Fruit fly (Drosophila melanogaster): ENCODE measurements around the gene Tbcc.
A peak's percentile ranks its signal among the peaks of the same experiment; 100 is the strongest.

Gene Tbcc

DNA sequence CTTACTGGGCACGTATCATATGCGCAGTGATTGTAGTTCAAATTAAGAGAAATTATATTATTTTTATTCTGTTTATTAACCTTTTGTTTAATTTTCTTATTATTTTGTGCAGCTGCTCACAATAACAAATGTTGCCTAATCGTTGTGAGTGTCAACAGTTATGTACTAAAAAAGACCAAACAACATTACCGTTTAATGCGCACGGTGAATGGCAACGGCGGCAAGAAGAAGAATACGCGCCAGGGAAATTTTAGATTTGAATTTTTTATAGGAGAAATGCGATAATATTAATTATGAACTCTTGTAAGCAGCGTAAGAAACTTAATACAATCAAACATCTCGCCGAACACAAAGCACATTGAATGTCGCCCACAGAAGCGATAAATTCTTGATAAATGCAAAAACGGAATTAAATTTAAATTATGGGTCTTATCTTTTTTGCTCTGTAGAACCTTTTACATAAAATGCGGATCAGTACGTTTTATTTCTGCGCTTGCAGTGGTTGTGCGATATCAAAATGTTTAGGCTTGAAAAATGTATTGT, at the start of gene Tbcc, which contains the start of gene lectin-24Db:
Gene Tbcc (minus strand): TSS at position 163 of the 543 bp plus-strand sequence.
Gene lectin-24Db (plus strand): TSS at position 493 of the 543 bp plus-strand sequence.
- no peak for TF ChIP-seq noc (tag; optimal IDR thresholded peaks at IDR 0.05)

DNA sequence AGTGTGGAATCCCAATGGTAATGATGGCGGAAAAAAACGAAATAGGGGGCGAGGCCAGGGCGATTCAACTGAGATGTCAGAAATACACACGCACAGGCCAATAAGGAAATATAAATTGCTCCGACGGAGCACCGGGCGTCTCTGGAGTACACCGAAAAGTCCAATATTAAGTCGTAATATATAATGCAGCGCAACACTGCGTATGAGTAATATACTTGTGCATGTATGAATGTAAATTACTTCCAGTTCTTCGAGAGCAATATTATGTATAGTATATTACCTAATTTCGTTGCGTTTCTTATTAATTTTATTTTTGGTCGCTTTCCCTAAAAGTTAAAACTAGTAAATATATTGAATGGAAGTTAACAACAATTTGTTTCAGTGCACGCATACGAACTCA, 43.0 kb upstream of the Tbcc start:
- TF ChIP-seq noc (tag; optimal IDR thresholded peaks at IDR 0.05) = no peak

DNA sequence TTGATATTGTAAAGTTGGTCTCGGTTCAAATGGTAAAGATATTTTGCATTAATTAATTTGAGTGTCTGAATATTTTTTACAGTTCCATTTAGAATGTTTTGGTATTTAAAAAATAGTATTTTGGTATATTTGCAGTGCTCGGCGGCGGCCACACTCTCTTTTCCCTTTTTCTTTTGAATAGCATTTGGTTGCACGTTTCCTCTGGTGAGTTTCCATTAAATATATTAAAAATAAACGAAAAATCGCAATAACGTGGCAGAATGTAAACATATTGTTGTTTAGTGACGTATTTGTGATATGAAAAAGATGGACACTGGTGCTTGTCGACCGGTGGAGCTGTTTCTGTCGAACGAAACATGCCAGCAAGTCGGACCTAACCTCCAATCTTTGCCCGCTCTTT, 40.0 kb upstream of the Tbcc start, which contains the start of gene RpL40:
Gene RpL40 (plus strand): TSS at position 154 of the 400 bp plus-strand sequence.
- TF ChIP-seq noc (tag; optimal IDR thresholded peaks at IDR 0.05) = no peak

DNA sequence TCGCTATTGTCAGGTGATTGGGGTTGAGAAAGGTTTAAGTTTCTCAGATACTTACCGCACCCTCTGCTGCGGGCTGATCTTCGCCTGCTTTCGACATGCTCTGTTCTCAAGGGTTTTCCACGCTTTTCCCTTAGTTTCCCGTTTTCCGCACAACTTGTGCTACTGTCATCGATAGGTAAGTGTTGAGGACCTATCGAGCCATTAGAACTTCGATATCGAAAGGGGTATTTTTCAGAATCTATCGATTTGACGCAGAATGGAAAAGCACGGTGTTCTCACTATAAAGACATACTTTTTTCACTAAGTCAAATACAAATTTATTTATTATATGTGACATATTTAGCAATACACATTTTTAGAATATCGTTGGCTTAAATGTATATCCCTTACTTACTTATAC, 39.2 kb upstream of the Tbcc start, which contains the start of gene CG3702:
Gene CG3702 (minus strand): TSS at position 306 of the 400 bp plus-strand sequence.
- TF ChIP-seq noc (tag; optimal IDR thresholded peaks at IDR 0.05) = no peak

DNA sequence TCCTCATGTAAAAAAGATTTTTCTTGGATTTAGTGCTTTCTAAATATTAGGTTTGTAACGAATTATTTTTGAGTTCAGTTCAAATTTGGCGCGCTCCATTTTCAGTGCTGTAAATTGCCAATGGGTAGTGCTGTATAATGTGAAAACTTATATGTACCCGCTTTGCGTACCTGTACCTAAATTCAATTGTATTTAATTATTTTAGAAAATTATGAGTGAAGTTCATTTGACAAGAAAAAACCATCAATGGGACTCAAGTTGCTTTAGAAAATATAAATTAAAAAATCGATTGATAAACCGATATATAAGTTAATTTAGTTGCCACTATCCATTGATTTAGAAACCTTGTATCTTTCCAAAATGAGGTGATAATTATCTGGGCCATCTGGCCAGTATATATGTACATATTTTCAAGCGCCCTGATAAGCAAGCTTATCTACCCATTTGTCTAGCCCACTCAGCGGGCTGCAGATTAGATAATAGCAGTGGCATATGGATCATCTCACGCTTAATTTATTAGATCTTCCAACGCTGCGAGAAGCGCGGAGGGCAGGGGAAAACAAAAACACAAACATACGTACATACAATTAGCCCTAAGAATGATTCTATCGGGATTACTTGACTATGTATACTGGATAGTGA, 36.7 kb upstream of the Tbcc start:
- peak; percentile 66 for TF ChIP-seq noc (tag; optimal IDR thresholded peaks at IDR 0.05)

DNA sequence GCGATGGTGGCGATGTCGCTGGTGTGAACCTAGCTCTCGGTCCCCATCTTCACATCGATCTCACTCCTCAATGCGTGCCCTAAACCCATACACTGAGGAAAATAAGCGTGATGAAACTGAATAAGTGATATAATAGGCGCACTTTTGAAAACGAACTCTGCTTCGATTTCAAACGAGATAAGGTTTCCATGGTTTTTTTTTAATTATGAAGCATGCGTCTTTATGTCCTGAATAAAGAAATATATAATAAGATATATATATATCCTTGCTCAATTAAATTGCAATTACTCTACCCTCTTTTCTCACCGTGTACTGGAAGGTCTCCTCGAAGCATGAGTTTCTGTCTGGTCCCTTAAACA, 35.3 kb upstream of the Tbcc start:
- peak; percentile 43 for TF ChIP-seq noc (tag; optimal IDR thresholded peaks at IDR 0.05)

DNA sequence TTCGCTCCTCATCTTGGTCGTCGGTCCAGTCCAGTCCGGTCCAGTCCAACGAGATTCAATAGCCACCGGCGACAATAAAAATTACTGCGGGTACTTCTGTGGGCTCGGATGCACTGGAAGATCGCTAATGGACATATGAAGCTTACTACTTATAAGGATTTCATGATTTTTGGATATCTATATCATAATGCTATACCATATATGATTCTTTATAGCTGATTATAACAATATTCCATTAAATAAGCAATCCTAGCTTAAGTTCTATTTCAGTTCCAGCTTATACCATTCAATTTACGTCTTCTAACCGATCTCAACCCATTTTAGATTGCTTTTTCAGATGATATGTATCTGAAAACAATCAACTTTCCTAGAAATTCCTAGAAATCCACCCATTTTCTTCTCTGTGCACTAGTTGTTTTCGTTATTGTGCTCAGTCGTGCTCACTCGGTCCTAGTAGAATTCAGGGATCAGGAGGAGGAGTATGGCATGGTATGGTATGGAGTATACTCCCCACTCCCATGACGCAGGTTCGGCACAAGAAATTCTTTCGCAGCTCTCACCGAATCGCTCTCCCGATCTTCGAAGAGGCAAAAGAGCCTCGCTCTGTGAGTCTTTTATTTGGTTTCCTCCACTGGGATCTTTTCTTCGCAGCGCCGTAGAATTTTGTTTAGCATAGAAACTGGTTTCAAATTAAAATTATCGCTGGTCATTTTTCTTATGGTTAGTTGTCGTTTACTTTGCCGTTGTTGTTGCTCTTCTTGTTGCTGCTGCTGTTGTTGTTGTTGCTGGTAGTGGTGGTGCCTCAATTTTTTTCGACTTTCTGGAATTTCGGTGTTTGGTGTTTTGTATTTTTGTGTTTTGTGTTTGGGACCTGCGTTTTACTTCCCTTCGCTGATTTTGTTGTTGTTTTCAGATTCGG, 34.7 kb upstream of the Tbcc start:
- TF ChIP-seq noc (tag; optimal IDR thresholded peaks at IDR 0.05) = no peak

DNA sequence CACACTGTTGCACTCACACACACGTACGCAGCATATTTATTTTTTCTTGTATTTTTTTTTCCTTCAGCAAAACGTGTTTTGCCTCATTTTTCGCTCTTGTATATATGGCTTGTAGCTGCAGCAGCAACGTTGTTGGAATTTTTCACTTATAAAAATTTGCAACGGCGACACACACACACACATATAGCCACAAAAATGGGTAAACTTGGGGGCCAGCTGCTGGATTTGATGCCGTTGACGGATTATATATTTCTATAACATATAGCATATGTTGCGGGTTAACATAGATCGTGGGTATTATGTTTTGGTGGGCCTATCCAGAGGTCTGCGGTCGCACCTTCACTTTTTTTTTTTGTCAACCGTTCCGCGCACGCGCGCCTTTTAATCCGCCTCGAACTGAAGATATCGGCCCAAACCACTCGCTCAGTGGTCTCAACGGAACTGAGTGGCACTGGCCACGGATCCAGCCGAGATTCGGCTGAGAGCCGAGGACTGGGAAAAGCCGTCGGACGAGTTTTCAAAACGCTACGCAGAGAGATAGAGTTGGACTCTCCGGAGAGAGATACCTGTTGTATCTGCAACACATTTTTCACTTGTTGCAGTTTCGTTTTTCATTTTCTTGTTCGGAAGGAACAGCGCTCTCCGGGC, 33.9 kb upstream of the Tbcc start, which contains the start of gene ft:
Gene ft (minus strand): TSS at position 443 of the 648 bp plus-strand sequence.
- no peak for TF ChIP-seq noc (tag; optimal IDR thresholded peaks at IDR 0.05)

DNA sequence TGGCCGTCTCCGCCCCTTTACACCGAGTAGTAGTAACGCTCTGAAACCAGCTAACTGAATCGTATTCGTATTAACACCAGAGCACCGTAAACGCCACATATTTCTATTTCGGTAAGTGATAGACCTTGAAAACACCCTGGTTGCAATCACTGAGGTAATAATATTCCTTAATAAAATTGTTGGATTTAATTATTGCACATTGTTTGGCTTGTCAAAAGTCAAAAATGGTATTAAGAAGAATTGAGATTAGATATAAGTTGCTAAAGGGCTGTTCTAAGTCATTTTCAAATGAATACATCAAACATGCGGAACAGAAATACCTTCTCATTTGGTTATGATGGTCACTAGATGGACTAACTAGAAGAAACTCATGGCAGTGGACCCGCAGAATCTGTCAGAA, 31.2 kb upstream of the Tbcc start:
- TF ChIP-seq noc (tag; optimal IDR thresholded peaks at IDR 0.05) = peak; percentile 65

DNA sequence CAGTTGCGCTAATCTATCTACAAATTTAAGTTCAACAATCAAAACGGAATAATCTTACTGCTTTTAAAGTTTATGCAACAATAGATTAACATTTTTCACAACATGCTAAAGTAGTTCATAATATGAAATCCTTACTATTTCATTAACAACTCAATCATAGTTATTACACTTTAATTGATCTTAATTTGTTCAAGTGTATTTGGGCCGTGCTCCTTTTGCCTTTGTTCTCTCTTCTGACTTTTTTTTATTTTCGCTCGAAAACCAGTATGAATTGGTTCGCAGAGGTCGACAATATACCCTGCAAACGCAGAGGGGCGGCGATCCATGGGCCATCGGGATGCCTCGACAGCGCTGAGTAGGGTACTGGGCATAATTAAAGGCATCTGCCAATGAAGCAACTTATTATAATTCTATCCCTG, 23.8 kb upstream of the Tbcc start:
- no peak for TF ChIP-seq noc (tag; optimal IDR thresholded peaks at IDR 0.05)

DNA sequence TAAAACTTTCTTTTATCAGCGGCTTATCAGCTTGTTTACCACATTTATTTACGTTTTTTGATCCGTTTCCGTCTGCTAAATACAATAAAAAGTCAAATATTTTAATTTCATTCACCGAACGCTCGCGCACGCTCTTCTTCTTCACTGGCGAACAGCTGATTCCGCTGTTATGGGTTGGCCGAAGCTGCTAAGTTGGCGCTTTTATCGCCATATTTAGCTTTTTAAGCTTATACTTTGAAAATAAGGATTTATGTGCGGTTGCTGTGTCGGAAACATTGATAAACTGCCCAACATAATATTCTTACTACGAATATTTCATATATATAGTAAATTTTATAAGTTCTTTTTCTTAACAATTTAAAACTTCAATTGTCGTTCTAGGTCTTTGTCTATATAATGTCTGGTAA, 10.3 kb upstream of the Tbcc start, which contains the start of gene Naprt:
Gene Naprt (minus strand): TSS at position 159 of the 407 bp plus-strand sequence.
- TF ChIP-seq noc (tag; optimal IDR thresholded peaks at IDR 0.05) = no peak

DNA sequence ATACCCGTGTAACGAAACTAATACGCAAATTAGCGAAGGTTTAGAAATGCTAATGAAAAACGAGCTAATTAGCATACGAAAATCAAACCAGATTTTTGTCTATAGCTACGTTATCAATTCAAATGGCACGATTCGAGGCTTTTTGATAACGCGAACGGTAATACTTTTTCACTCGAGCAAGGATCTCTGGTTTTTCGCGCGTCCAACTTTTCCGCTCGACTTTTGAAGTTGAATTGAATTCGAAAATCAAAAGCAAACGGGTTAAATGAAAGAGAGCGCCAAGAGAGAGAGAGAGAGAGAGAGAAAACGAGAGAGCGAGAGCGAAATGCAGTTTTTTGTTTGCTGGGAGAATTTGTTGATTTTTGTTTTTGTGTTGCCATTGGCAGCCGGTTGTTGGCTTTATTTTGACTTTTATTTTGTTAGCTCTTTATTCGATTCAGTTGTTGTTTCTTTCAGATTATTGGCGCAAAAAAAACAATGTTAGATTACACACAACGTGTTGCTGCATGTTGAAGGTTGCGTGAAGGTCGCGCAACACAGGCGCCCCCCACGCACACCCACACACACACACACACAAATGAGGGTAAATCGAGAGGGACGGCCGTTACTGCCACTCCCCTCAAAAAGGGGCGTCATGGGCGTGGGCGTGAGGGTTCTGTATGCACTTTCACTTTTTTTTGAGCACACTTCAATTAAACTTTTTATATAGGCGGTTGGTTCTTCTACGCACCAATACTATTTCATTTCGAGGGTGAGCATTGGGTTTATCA, 9.7 kb upstream of the Tbcc start:
- no peak for TF ChIP-seq noc (tag; optimal IDR thresholded peaks at IDR 0.05)

DNA sequence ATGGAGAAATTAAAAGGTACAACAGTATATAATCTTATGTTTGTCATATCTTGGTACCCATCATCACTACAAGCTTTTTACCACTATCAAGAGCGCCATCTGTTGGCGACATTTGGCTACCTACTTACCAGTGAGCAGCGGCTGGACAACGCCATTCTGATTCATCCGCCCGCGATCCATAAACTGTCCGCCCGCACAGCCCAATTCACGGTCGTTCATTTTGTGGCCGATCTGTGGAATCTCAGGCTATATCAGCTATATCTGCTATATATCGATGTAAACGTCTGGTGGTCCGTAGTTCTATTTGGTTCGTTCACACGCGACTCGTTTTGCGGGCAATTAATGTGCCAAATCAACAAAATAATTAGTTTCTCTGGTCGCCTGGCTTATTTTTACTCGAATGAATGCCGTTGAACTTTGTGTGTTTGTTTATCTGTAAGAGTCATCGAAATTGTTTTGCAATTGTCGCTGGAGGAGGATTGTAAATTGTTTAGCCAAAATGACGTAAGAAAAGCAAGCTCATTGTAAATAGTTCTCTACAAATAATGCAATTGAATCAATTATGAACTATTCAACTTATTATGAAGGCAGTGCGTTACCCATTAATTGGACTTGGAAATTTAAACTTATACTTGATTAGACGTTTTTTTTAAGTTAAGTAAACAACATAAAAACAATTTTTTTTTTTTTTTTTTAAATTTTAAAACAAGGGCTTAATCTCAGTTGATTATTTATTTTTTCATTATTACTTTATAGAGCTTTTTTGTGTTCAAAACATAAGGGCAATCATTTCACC, 9.0 kb upstream of the Tbcc start:
- TF ChIP-seq noc (tag; optimal IDR thresholded peaks at IDR 0.05) = no peak

DNA sequence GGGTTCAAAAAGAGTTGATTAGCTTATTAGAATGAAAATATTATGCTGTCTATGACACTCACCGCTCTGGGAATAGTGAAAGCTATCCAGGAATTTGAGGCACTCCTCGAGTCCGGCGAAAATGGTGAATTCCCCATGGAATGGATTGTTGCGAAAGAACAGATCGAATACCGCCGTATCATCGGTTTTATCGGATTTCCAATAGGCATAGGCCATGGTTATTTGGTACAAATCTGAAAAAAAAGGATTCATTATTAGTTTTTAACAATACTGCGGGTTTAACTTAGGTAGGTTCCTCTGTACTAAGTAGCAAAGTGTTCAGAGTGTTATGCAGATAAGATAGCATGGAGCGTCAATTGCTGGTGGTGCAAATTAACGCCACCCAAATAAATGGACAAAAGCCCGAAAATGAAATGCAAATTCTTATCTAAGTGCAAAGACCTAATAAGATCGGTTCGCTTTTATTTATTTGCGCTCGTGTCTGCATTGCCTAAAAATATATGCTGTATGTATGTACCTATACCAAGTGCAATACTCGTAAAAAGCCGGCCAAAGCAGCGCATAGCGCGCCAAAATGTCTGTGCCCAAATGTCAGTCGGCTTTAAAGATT, 8.2 kb upstream of the Tbcc start:
- peak; percentile 70 for TF ChIP-seq noc (tag; optimal IDR thresholded peaks at IDR 0.05)

Data from whole organism, larva.